Fruit fly (Drosophila melanogaster) whole organism: Measurements from ENCODE around the gene CG13305.

Source experiments
- CG8478 ChIP-seq: fragments of >200 bp; optimal IDR thresholded peaks from 2 replicates; lab custom pipeline; 2018; ENCODE audit warnings: inconsistent platforms
- usp ChIP-seq: fragments of >200 bp; optimal IDR thresholded peaks from 2 replicates; lab custom pipeline; 2017; ENCODE audit warnings: missing biosample characterization, missing genetic modification characterization, mixed read lengths

DNA sequence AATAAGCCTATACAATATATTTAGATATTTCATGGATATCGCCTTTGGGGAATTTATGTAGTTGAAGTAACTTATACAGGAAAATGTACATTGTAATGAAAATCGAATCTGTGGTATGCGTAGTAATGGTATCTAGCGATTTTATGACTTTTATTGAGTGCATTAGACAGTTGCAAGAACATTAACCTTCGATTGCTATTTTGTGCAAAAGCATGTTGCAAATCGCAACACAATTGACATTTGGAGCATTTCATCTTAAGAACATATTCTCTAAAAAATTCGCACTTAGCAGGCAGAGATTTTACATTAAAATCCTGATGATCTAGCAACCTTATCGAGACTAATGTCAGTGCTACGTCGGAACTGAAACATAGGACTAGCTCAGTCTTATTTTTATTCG is 27.0 kb downstream of the CG13305 start, which contains the start of gene S-Lap2:
- no peak for TF ChIP-seq usp (GFP tag; lab: Kevin White, UChicago)
- no peak for TF ChIP-seq CG8478 (lab: Kevin White, UChicago)
